Worm (Caenorhabditis elegans): ENCODE data around the gene acs-17.

DNA sequence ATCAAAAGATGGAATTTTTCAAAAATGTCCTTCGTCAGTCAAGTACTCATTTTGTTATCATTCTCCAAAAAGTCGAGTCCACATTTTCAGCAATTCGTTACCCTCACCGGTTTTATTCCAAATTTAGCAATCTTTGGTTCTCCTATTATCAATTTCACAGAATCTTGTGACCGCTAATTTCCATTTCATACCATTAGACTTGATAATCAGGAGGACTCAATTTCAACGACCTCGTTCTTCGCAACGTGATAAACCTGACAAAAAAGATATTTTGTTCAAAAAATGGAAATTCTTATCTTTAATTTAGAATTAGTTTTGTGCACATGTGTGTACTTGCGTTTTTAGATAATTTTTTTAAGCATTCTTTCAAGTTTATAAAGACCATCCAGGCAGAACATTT lies 18.2 kb upstream of the acs-17 start:
- TF ChIP-seq isw-1 (GFP tag; IDR thresholded peaks at IDR 0.05) (no peak), fkh-10 (GFP tag; optimal IDR thresholded peaks at IDR 0.05) (no peak)

All from whole organism, L1 larva.